Worm (Caenorhabditis elegans) whole organism, L4 larva: ENCODE measurements around the gene R11G1.1.

ENCODE experiments used
- T26A8.4 ChIP-seq: fragments of 200-800 bp; sonication (Bioruptor generic); IDR thresholded peaks from 2 replicates; pipeline ENCODE4 v1.3.6; 2022; ENCODE audit warnings: missing genetic modification characterization, missing compliant biosample characterization
- Y75B8A.6 ChIP-seq: fragments of 200-800 bp; sonication (Bioruptor generic); IDR thresholded peaks from 2 replicates; pipeline ENCODE4 v1.3.6; 2022; ENCODE audit warnings: missing genetic modification reagents, missing genetic modification characterization, missing compliant biosample characterization
- ZK337.2 ChIP-seq: fragments of 200-800 bp; sonication (Bioruptor generic); IDR thresholded peaks from 2 replicates; pipeline ENCODE4 v1.3.6; 2022; ENCODE audit warnings: missing genetic modification reagents, missing genetic modification characterization, missing compliant biosample characterization
- arid-1 ChIP-seq: fragments of 200-800 bp; sonication (Bioruptor generic); conservative IDR thresholded peaks from 2 replicates; pipeline ENCODE4 v1.3.6; 2022; ENCODE audit warnings: missing genetic modification reagents, missing genetic modification characterization, missing compliant biosample characterization
- ceh-32 ChIP-seq: sonication (generic microtip); optimal IDR thresholded peaks from 2 replicates; lab custom pipeline; 2016; ENCODE audit warnings: mild to moderate bottlenecking, missing genetic modification characterization, missing compliant biosample characterization; ENCODE audit not compliant: poor library complexity
- ceh-44 ChIP-seq: fragments of 200-800 bp; sonication (Bioruptor generic); IDR thresholded peaks from 2 replicates; pipeline ENCODE4 v1.3.6; 2022; ENCODE audit warnings: missing genetic modification reagents, missing genetic modification characterization, missing compliant biosample characterization
- dmd-6 ChIP-seq: fragments of 200-800 bp; sonication (Bioruptor generic); IDR thresholded peaks from 2 replicates; pipeline ENCODE4 v1.3.6; 2022; ENCODE audit warnings: missing genetic modification reagents, missing genetic modification characterization, missing compliant biosample characterization
- egl-27 ChIP-seq: sonication (generic microtip); optimal IDR thresholded peaks from 3 replicates; lab custom pipeline; 2017; ENCODE audit warnings: missing biosample characterization, missing genetic modification reagents, missing genetic modification characterization
- hif-1 ChIP-seq, 2 experiments: sonication (generic microtip); optimal IDR thresholded peaks; 2 replicates each; lab custom pipeline; 2016 to 2017; ENCODE audit warnings: missing compliant biosample characterization in 2 of 2, missing genetic modification characterization in 2 of 2, missing genetic modification reagents in 2 of 2, missing genotype in 2 of 2, mild to moderate bottlenecking in 1 of 2
- hlh-11 ChIP-seq: fragments of 200-800 bp; sonication (Bioruptor generic); optimal IDR thresholded peaks from 2 replicates; lab custom pipeline; 2018; ENCODE audit warnings: mild to moderate bottlenecking, missing genetic modification characterization, missing compliant biosample characterization
- hlh-30 ChIP-seq: sonication (generic microtip); optimal IDR thresholded peaks from 2 replicates; lab custom pipeline; 2017; ENCODE audit warnings: antibody characterized with exemption, mild to moderate bottlenecking, missing genetic modification characterization, missing compliant biosample characterization; ENCODE audit not compliant: insufficient read depth
- hmg-1.1 ChIP-seq: fragments of 200-800 bp; sonication (Bioruptor generic); IDR thresholded peaks from 2 replicates; pipeline ENCODE4 v1.3.6; 2022; ENCODE audit warnings: missing genetic modification reagents, missing genetic modification characterization, missing compliant biosample characterization
- jun-1 ChIP-seq: fragments of 150-350 bp; optimal IDR thresholded peaks from 2 replicates; lab custom pipeline; 2014; ENCODE audit warnings: missing biosample characterization, missing genetic modification reagents, missing genetic modification characterization
- lin-15B ChIP-seq: fragments of 150-350 bp; sonication (generic microtip); optimal IDR thresholded peaks from 3 replicates; lab custom pipeline; 2014; ENCODE audit warnings: missing biosample characterization, missing genetic modification characterization
- lin-29 ChIP-seq: fragments of 200-800 bp; sonication (Bioruptor generic); IDR thresholded peaks from 2 replicates; pipeline ENCODE4 v1.3.6; 2022; ENCODE audit warnings: missing genetic modification reagents, missing genetic modification characterization, missing compliant biosample characterization
- lin-39 ChIP-seq: fragments of 150-350 bp; optimal IDR thresholded peaks from 2 replicates; lab custom pipeline; 2014; ENCODE audit warnings: missing biosample characterization, missing genetic modification reagents, missing genetic modification characterization
- mdl-1 ChIP-seq, 2 experiments: fragments of 150-350 bp in 1 of 2; sonication (generic microtip) in 1 of 2; optimal IDR thresholded peaks; 2 replicates each; lab custom pipeline; 2014 to 2017; ENCODE audit warnings: missing biosample characterization in 2 of 2, missing genetic modification characterization in 2 of 2
- mes-2 ChIP-seq: sonication (generic microtip); optimal IDR thresholded peaks from 2 replicates; lab custom pipeline; 2016; ENCODE audit warnings: missing genotype, mild to moderate bottlenecking, missing genetic modification characterization, missing compliant biosample characterization; ENCODE audit not compliant: poor library complexity, severe bottlenecking
- mxl-3 ChIP-seq: fragments of 200-800 bp; sonication (Bioruptor generic); optimal IDR thresholded peaks from 2 replicates; lab custom pipeline; 2018; ENCODE audit warnings: mild to moderate bottlenecking, missing genetic modification characterization, missing compliant biosample characterization
- nhr-11 ChIP-seq: fragments of 150-350 bp; optimal IDR thresholded peaks from 2 replicates; lab custom pipeline; 2014; ENCODE audit warnings: missing biosample characterization, missing genetic modification characterization
- nhr-25 ChIP-seq: sonication (generic microtip); optimal IDR thresholded peaks from 2 replicates; lab custom pipeline; 2017; ENCODE audit warnings: missing genetic modification characterization, mild to moderate bottlenecking, missing compliant biosample characterization, antibody characterized with exemption, moderate library complexity, borderline replicate concordance; ENCODE audit not compliant: insufficient read depth
- nhr-42 ChIP-seq: fragments of 200-800 bp; sonication (Bioruptor generic); IDR thresholded peaks from 2 replicates; pipeline ENCODE4 v1.3.6; 2022; ENCODE audit warnings: missing genetic modification characterization, missing compliant biosample characterization
- nhr-6 ChIP-seq: fragments of 150-350 bp; optimal IDR thresholded peaks from 2 replicates; lab custom pipeline; 2014; ENCODE audit warnings: missing biosample characterization, missing genetic modification characterization
- nhr-77 ChIP-seq: fragments of 150-350 bp; optimal IDR thresholded peaks from 2 replicates; lab custom pipeline; 2014; ENCODE audit warnings: missing biosample characterization, missing genetic modification characterization
- snpc-1.2 ChIP-seq: fragments of 200-800 bp; sonication (Bioruptor generic); IDR thresholded peaks from 2 replicates; pipeline ENCODE4 v1.3.6; 2022; ENCODE audit warnings: missing genetic modification reagents, missing genetic modification characterization, missing compliant biosample characterization
- unc-130 ChIP-seq: sonication (generic microtip); optimal IDR thresholded peaks from 2 replicates; lab custom pipeline; 2016; ENCODE audit warnings: missing genetic modification reagents, missing genetic modification characterization, missing compliant biosample characterization
- unc-62 ChIP-seq, 3 experiments: fragments of 150-350 bp in 1 of 3; sonication (generic microtip); optimal IDR thresholded peaks in 2 of 3; peaks in 1 of 3; 1 replicate in 1 of 3; 2 replicates in 2 of 3; lab custom pipeline; 2014 to 2017; ENCODE audit warnings: missing biosample characterization in 3 of 3, missing genetic modification characterization in 3 of 3, missing genetic modification reagents in 3 of 3, missing genotype in 1 of 3
- zag-1 ChIP-seq: fragments of 150-350 bp; optimal IDR thresholded peaks from 2 replicates; lab custom pipeline; 2014; ENCODE audit warnings: missing biosample characterization, missing genetic modification characterization
- zfp-2 ChIP-seq: sonication (generic microtip); optimal IDR thresholded peaks from 2 replicates; lab custom pipeline; 2016; ENCODE audit warnings: mild to moderate bottlenecking, missing genetic modification characterization, missing compliant biosample characterization
- zfp-3 ChIP-seq: fragments of 200-800 bp; sonication (Bioruptor generic); conservative IDR thresholded peaks from 2 replicates; pipeline ENCODE4 v1.3.6; 2022; ENCODE audit warnings: missing genetic modification reagents, missing genetic modification characterization, missing compliant biosample characterization
- zip-11 ChIP-seq: fragments of 200-800 bp; sonication (Bioruptor generic); IDR thresholded peaks from 2 replicates; pipeline ENCODE4 v1.3.6; 2022; ENCODE audit warnings: missing genetic modification characterization, missing compliant biosample characterization
- zip-2 ChIP-seq: fragments of 150-350 bp; optimal IDR thresholded peaks from 2 replicates; lab custom pipeline; 2014; ENCODE audit warnings: missing biosample characterization, missing genetic modification characterization
- ztf-7 ChIP-seq: fragments of 150-350 bp; optimal IDR thresholded peaks from 2 replicates; lab custom pipeline; 2014; ENCODE audit warnings: missing biosample characterization, missing genetic modification characterization

R11G1.1 gene

ce11 chrX:3650100-3650809 lies 9.0 kb upstream of the R11G1.1 start, which contains the start of the genes sax-1 and R11G1.2 (continued):
- TF ChIP-seq nhr-25 (tag; lab: Kevin White, UChicago) (peak; percentile 25), Y75B8A.6 (GFP tag; lab: Robert Waterston, UW) (no peak), unc-62 (GFP tag; optimal IDR thresholded peaks at IDR 0.05 in 1 of 2; lab: Kevin White, UChicago) (peak in 1 of 2 experiments; percentile 35), unc-62 (tag; optimal IDR thresholded peaks at IDR 0.05; lab: Kevin White, UChicago) (no peak)
- TF ChIP-seq, all 104 proteins: peak for 21

ce11 chrX:3654623-3655022 lies 4.7 kb upstream of the R11G1.1 start, which contains the start of gene R11G1.11:
Gene R11G1.11 (plus strand): TSS chrX:3654923.
- TF ChIP-seq snpc-1.2 (GFP tag; lab: Robert Waterston, UW): no peak
- TF ChIP-seq egl-27 (tag; lab: Kevin White, UChicago): no peak
- no peak for TF ChIP-seq zip-2 (tag; lab: Kevin White, UChicago)
- TF ChIP-seq ceh-32 (tag; lab: Kevin White, UChicago): no peak
- no peak for TF ChIP-seq unc-130 (GFP tag; lab: Kevin White, UChicago)
- TF ChIP-seq zip-11: no peak

DNA sequence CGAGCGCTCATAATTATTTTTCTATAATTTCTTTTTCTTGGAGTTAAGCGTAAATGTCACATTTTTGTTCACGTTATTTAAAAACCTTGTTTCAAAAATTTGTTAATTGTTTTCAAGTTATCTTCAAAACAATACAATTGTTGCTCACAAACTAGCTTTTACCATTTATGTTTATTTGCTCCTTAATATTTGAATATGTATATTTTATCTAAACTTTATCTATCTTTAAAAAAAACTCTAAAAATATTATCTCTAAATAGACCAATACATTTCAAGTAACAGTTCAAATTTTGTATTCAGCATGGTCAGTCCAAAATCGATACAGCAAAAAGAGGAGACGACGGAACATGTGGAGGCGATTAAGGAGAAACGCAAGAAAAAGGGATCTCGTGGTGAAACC lies 3.3 kb upstream of the R11G1.1 start, which contains the start of gene R11G1.7:
Gene R11G1.7 (plus strand): TSS at position 301 of the 400 bp plus-strand sequence.
- TF ChIP-seq ztf-7 (tag; lab: Kevin White, UChicago): no peak
- TF ChIP-seq zfp-3 (GFP tag; lab: Robert Waterston, UW): no peak
- no peak for TF ChIP-seq mes-2 (tag; lab: Kevin White, UChicago)
- TF ChIP-seq nhr-77 (tag; lab: Kevin White, UChicago): no peak
- TF ChIP-seq arid-1: no peak
- TF ChIP-seq lin-15B: no peak
- no peak for TF ChIP-seq jun-1 (tag; lab: Kevin White, UChicago)
- no peak for TF ChIP-seq hlh-30 (tag; lab: Kevin White, UChicago)
- TF ChIP-seq lin-29: no peak
- no peak for TF ChIP-seq nhr-11 (tag; lab: Kevin White, UChicago)
- TF ChIP-seq hlh-11 (tag; lab: Kevin White, UChicago): no peak

DNA sequence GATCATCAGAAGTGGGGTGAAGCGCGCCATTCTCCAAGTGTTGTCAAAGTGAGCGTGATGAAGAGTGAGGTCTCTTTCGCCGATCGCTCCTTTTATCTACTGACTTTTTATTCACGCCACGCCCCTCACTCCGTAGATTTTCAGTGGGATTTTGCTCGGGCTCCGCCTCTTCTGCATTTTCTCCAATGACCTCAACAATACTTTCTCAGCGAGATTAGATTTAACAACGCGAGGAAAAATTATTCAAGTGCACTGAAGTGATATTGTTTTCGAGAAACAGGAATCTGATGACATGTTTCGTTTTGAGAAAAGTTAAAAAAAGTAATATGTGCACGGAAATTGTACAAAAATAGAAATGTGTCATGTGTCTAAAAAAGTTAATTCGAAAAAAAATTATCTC lies 9.6 kb downstream of the R11G1.1 start, which contains the start of gene snet-1:
Gene snet-1 (minus strand): TSS at position 101 of the 400 bp plus-strand sequence.
- TF ChIP-seq T26A8.4 (GFP tag; lab: Robert Waterston, UW) (no peak), ZK337.2 (no peak), zfp-2 (no peak), ceh-44 (no peak), lin-29 (no peak), hlh-11 (tag; lab: Kevin White, UChicago) (no peak), dmd-6 (GFP tag; lab: Robert Waterston, UW) (no peak), hmg-1.1 (GFP tag; lab: Robert Waterston, UW) (no peak), hlh-30 (tag; lab: Kevin White, UChicago) (no peak), lin-39 (tag; lab: Kevin White, UChicago) (no peak), unc-130 (GFP tag; lab: Kevin White, UChicago) (no peak), nhr-42 (GFP tag; lab: Robert Waterston, UW) (no peak), mxl-3 (GFP tag; lab: Kevin White, UChicago) (no peak), mdl-1 (tag; optimal IDR thresholded peaks at IDR 0.05; lab: Kevin White, UChicago) (no peak)

DNA sequence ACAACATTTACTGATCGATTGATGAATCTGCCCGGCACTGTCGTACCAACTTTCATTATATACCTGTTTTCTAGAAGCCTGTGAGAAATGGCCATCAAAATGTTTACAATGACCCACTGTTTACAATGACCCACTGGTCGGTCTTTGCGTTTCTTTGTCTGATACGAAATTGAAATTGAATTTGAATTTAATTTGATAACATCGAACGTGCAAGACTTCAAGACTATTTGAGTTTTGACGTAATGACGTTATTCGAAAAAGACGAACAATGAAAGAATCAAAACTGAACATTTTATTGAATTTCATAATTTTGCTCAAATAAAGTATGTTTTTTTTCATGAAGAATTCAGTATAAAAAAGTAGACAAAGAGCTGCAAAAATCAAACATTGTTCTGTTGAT lies 12.7 kb downstream of the R11G1.1 start, which contains the start of gene C02F12.5:
Gene C02F12.5 (minus strand): TSS at position 101 of the 400 bp plus-strand sequence.
- TF ChIP-seq zag-1 (tag; lab: Kevin White, UChicago) (no peak), nhr-6 (no peak), hif-1 (tag; optimal IDR thresholded peaks at IDR 0.05; lab: Kevin White, UChicago) (peak in 1 of 2 experiments; percentile 30)
